Worm (Caenorhabditis elegans): ENCODE measurements around the gene pkg-2.

DNA sequence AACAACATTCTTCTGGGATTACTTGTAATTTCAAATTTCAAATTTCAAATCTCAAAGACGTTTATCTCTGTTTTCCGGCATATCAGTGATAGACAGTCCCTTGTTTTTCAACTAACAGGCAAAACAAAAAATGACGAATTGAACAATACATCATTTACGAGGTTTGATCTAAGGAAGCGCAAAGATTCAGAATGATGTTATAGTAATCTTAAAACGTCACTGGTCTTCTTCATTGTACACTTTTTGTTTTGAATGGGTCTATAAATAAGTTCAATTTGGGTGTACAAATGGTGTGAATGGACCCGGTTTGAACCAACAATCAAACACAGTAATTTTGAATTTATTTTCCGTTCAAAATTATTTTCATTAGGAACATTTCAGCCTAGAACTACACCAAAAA, 3.3 kb downstream of the pkg-2 start:
- TF ChIP-seq tlp-1 (tag; optimal IDR thresholded peaks at IDR 0.05) (no peak), F16B12.6 (tag; optimal IDR thresholded peaks at IDR 0.05) (no peak), mdl-1 (tag; optimal IDR thresholded peaks at IDR 0.05) (no peak), egl-13 (tag; optimal IDR thresholded peaks at IDR 0.05) (no peak), dsc-1 (tag; optimal IDR thresholded peaks at IDR 0.05) (no peak), pag-3 (tag; optimal IDR thresholded peaks at IDR 0.05; ENCODE audit: borderline replicate concordance, insufficient read depth) (no peak), efl-3 (GFP tag; optimal IDR thresholded peaks at IDR 0.05) (no peak), rnt-1 (tag; optimal IDR thresholded peaks at IDR 0.05) (no peak), ama-1 (optimal IDR thresholded peaks at IDR 0.05) (no peak), ces-1 (GFP tag; optimal IDR thresholded peaks at IDR 0.05) (no peak)

All from whole organism, L1 larva.